Fruit fly (Drosophila melanogaster): Measurements from ENCODE around the gene CG5885.

CG5885 gene

dm6 chr2L:9894871-9895364, 23.2 kb downstream of the CG5885 start, which contains the start of gene Bka (continued):
- peak; percentile 31 for TF ChIP-seq CG13624 (GFP tag; optimal IDR thresholded peaks at IDR 0.05)
- no peak for TF ChIP-seq Sry-β (GFP tag; optimal IDR thresholded peaks at IDR 0.05)
- peak; percentile 96 for TF ChIP-seq MESR4 (GFP tag; optimal IDR thresholded peaks at IDR 0.05)
- TF ChIP-seq Aef1 (GFP tag; IDR thresholded peaks at IDR 0.05) = no peak
- TF ChIP-seq lov (optimal IDR thresholded peaks at IDR 0.05) = no peak
- TF ChIP-seq lov (GFP tag; IDR thresholded peaks at IDR 0.05) = no peak
- peak; percentile 99 for TF ChIP-seq CG2116 (GFP tag; optimal IDR thresholded peaks at IDR 0.05)
- peak; percentile 69; the same call in 1 of the 2 replicates for TF ChIP-seq NFAT (GFP tag; IDR thresholded peaks at IDR 0.05)
- no peak for TF ChIP-seq CG16815 (GFP tag; optimal IDR thresholded peaks at IDR 0.05)
- peak; percentile 66; the same call in 2 of the 3 replicates for TF ChIP-seq CG17361 (GFP tag; IDR thresholded peaks at IDR 0.05)
- TF ChIP-seq fu2 (GFP tag; optimal IDR thresholded peaks at IDR 0.05) = no peak
- TF ChIP-seq usp (GFP tag; optimal IDR thresholded peaks at IDR 0.05) = no peak
- peak; percentile 20 for TF ChIP-seq CG15479 (GFP tag; optimal IDR thresholded peaks at IDR 0.05)
- TF ChIP-seq CG31388 (GFP tag; optimal IDR thresholded peaks at IDR 0.05) = no peak
- no peak for TF ChIP-seq Tbp (GFP tag; optimal IDR thresholded peaks at IDR 0.05)
- no peak for TF ChIP-seq shn (GFP tag; optimal IDR thresholded peaks at IDR 0.05)
- TF ChIP-seq crol (GFP tag; IDR thresholded peaks at IDR 0.05) = no peak
- TF ChIP-seq CG30020 (tag; optimal IDR thresholded peaks at IDR 0.05) = peak; percentile 83
- no peak for TF ChIP-seq CG16863 (GFP tag; optimal IDR thresholded peaks at IDR 0.05)
- peak; percentile 37 for TF ChIP-seq CG17359 (tag; optimal IDR thresholded peaks at IDR 0.05)
- TF ChIP-seq psq (GFP tag; optimal IDR thresholded peaks at IDR 0.05) = no peak
- peak; percentile 51 for TF ChIP-seq MTF-1 (GFP tag; optimal IDR thresholded peaks at IDR 0.05; ENCODE audit: borderline replicate concordance)
- no peak for TF ChIP-seq Oaz (GFP tag; IDR thresholded peaks at IDR 0.05)
- no peak for TF ChIP-seq TFAM (GFP tag; optimal IDR thresholded peaks at IDR 0.05)
- TF ChIP-seq CG8765 (GFP tag; IDR thresholded peaks at IDR 0.05) = no peak
- TF ChIP-seq mam (GFP tag; optimal IDR thresholded peaks at IDR 0.05) = no peak
- no peak for TF ChIP-seq sim (GFP tag; IDR thresholded peaks at IDR 0.05)
- TF ChIP-seq ase (GFP tag; IDR thresholded peaks at IDR 0.05) = no peak
- peak; percentile 76 for TF ChIP-seq ci (GFP tag; IDR thresholded peaks at IDR 0.05)
- no peak for TF ChIP-seq CG11504 (tag; optimal IDR thresholded peaks at IDR 0.05)
- peak; percentile 91 for TF ChIP-seq dm (GFP tag; optimal IDR thresholded peaks at IDR 0.05)
- no peak for TF ChIP-seq sima (GFP tag; optimal IDR thresholded peaks at IDR 0.05)
- peak; percentile 62 for TF ChIP-seq CG18619 (GFP tag; optimal IDR thresholded peaks at IDR 0.05)
- 0 out of 2 replicates have a peak, but pooled peaks have one; percentile 28 for TF ChIP-seq slbo (GFP tag; IDR thresholded peaks at IDR 0.05)
- peak; percentile 98 for TF ChIP-seq vnd (GFP tag; IDR thresholded peaks at IDR 0.05; ENCODE audit: partially characterized antibody)
- TF ChIP-seq prd (optimal IDR thresholded peaks at IDR 0.05) = no peak
- no peak for TF ChIP-seq prd (GFP tag; IDR thresholded peaks at IDR 0.05)
- TF ChIP-seq gro (GFP tag; optimal IDR thresholded peaks at IDR 0.05) = no peak
- TF ChIP-seq CG15696 (tag; optimal IDR thresholded peaks at IDR 0.05) = peak; percentile 25
- TF ChIP-seq CG14965 (GFP tag; optimal IDR thresholded peaks at IDR 0.05; ENCODE audit: borderline replicate concordance) = no peak
- TF ChIP-seq CG10565 (GFP tag; optimal IDR thresholded peaks at IDR 0.05) = no peak
- no peak for TF ChIP-seq disco-r (GFP tag; optimal IDR thresholded peaks at IDR 0.05)
- peak; percentile 53; the same call in 2 of the 3 replicates for TF ChIP-seq Dbx (GFP tag; IDR thresholded peaks at IDR 0.05)
- peak; percentile 20 for TF ChIP-seq CG33213 (GFP tag; optimal IDR thresholded peaks at IDR 0.05)
- peak; percentile 95 for TF ChIP-seq Ets97D (GFP tag; optimal IDR thresholded peaks at IDR 0.05)
- TF ChIP-seq CG43689 (GFP tag; IDR thresholded peaks at IDR 0.05) = no peak
- no peak for TF ChIP-seq zf30C (GFP tag; optimal IDR thresholded peaks at IDR 0.05)
- TF ChIP-seq Nf-YC (tag; optimal IDR thresholded peaks at IDR 0.05) = peak; percentile 63
- no peak for TF ChIP-seq D (optimal IDR thresholded peaks at IDR 0.05)
- no peak for TF ChIP-seq D (GFP tag; optimal IDR thresholded peaks at IDR 0.05)
- peak; percentile 86 for TF ChIP-seq CG15514 (GFP tag; optimal IDR thresholded peaks at IDR 0.05)
- TF ChIP-seq sens-2 (GFP tag; IDR thresholded peaks at IDR 0.05) = no peak
